Fruit fly (Drosophila melanogaster): ENCODE results near the gene vrs.
A peak's percentile ranks its signal among the peaks of the same experiment; 100 is the strongest.

vrs gene

DNA sequence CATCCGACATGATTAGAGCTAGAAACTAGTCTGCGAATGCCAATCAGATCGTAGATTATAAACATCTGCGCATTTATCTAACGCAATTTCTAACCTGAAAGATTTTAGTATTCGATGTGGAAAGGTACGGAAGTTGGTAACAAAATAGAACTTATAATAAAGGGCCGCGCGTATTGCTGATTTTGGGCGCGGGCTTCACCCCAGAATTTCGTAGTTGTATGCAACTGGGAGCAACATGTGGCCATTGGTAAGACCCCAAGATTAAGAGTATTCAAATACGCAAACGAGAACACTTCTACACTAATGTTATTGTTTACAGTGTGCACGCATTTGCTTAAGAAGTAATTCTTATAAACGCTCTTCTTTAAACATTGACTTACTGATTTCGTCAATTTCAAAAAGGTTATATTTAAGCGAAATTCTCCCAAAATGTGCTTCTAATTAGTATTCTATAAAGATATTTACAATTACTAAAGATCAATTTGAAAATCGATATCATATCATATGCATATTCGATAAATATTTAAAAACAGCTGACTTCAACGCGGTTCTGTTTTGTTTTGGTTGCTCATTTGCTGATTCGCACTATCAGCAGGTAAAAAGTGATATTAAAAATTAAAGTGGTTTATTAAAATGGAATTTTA lies 12.5 kb downstream of the vrs start, which contains the start of the genes CG5961 and Polr3C (continued):
- TF ChIP-seq cg (GFP tag; optimal IDR thresholded peaks at IDR 0.05) (peak; percentile 29), CG10267 (tag; optimal IDR thresholded peaks at IDR 0.05) (peak; percentile 45), sug (tag; optimal IDR thresholded peaks at IDR 0.05) (peak; percentile 6), NC2β (GFP tag; optimal IDR thresholded peaks at IDR 0.05) (no peak), CG4424 (GFP tag; optimal IDR thresholded peaks at IDR 0.05) (no peak), tna (GFP tag; IDR thresholded peaks at IDR 0.05; ENCODE audit: partially characterized antibody) (no peak), Mrtf (GFP tag; IDR thresholded peaks at IDR 0.05) (no peak), tll (GFP tag; optimal IDR thresholded peaks at IDR 0.05) (peak in 1 of 2 experiments; percentile 65), CG2116 (GFP tag; optimal IDR thresholded peaks at IDR 0.05) (peak; percentile 71), CG13287 (GFP tag; IDR thresholded peaks at IDR 0.05; ENCODE audit: partially characterized antibody) (peak; percentile 72), CG2199 (GFP tag; IDR thresholded peaks at IDR 0.05) (no peak), Xrp1 (GFP tag; IDR thresholded peaks at IDR 0.05) (no peak), grau (tag; optimal IDR thresholded peaks at IDR 0.05) (no peak), lov (optimal IDR thresholded peaks at IDR 0.05) (no peak), lov (GFP tag; IDR thresholded peaks at IDR 0.05) (no peak), klu (GFP tag; IDR thresholded peaks at IDR 0.05) (no peak), Hr39 (optimal IDR thresholded peaks at IDR 0.05) (no peak), CG18011 (GFP tag; optimal IDR thresholded peaks at IDR 0.05) (no peak), CG4617 (GFP tag; optimal IDR thresholded peaks at IDR 0.05; ENCODE audit: borderline replicate concordance) (peak; percentile 10), gce (GFP tag; IDR thresholded peaks at IDR 0.05) (no peak), D19A (tag; optimal IDR thresholded peaks at IDR 0.05) (peak; percentile 61), Doc3 (GFP tag; IDR thresholded peaks at IDR 0.05; ENCODE audit: partially characterized antibody) (no peak), CG6683 (GFP tag; optimal IDR thresholded peaks at IDR 0.05) (no peak), CG11093 (GFP tag; IDR thresholded peaks at IDR 0.05) (no peak), CG10209 (GFP tag; optimal IDR thresholded peaks at IDR 0.05) (no peak), Dip2 (GFP tag; IDR thresholded peaks at IDR 0.05) (no peak), CG3838 (GFP tag; optimal IDR thresholded peaks at IDR 0.05) (no peak), D19B (GFP tag; optimal IDR thresholded peaks at IDR 0.05) (no peak), CG9932 (GFP tag; IDR thresholded peaks at IDR 0.05) (no peak), Hr78 (GFP tag; optimal IDR thresholded peaks at IDR 0.05) (no peak), insv (GFP tag; optimal IDR thresholded peaks at IDR 0.05) (peak in 1 of 2 experiments; percentile 38), CG2120 (GFP tag; optimal IDR thresholded peaks at IDR 0.05) (peak; percentile 10), PHDP (tag; optimal IDR thresholded peaks at IDR 0.05) (no peak), sens (GFP tag) (peak; percentile 27), HmgZ (tag; optimal IDR thresholded peaks at IDR 0.05) (peak; percentile 24), knrl (GFP tag; IDR thresholded peaks at IDR 0.05; ENCODE audit: partially characterized antibody) (no peak), Sry-δ (GFP tag; optimal IDR thresholded peaks at IDR 0.05) (peak; percentile 41), Rx (GFP tag; IDR thresholded peaks at IDR 0.05) (no peak), tap (tag; optimal IDR thresholded peaks at IDR 0.05) (no peak), CG5245 (GFP tag; optimal IDR thresholded peaks at IDR 0.05) (no peak), dmrt99B (tag; optimal IDR thresholded peaks at IDR 0.05) (no peak), CG30020 (tag; optimal IDR thresholded peaks at IDR 0.05) (peak; percentile 13), Six4 (GFP tag; optimal IDR thresholded peaks at IDR 0.05) (no peak), CG3163 (GFP tag; optimal IDR thresholded peaks at IDR 0.05) (peak; percentile 35), Sin3A (optimal IDR thresholded peaks at IDR 0.05) (no peak), CG6791 (GFP tag; IDR thresholded peaks at IDR 0.05; ENCODE audit: partially characterized antibody) (0 out of 3 replicates have a peak, but pooled peaks have one; percentile 19), luna (GFP tag; optimal IDR thresholded peaks at IDR 0.05) (no peak), NfI (GFP tag; optimal IDR thresholded peaks at IDR 0.05) (no peak), CG42726 (GFP tag; IDR thresholded peaks at IDR 0.05; ENCODE audit: partially characterized antibody) (no peak), Bgb (GFP tag; IDR thresholded peaks at IDR 0.05; ENCODE audit: partially characterized antibody) (no peak)
